Worm (Caenorhabditis elegans): ENCODE measurements around the gene C17H11.6.

ce11 chrX:8235994-8236393 is 32.4 kb upstream of the C17H11.6 start, which contains the start of gene M60.4:
- TF ChIP-seq gei-17 (GFP tag; optimal IDR thresholded peaks at IDR 0.05) (no peak), dpl-1 (GFP tag; optimal IDR thresholded peaks at IDR 0.05) (no peak), nhr-27 (tag; optimal IDR thresholded peaks at IDR 0.05) (no peak), ztf-22 (GFP tag; optimal IDR thresholded peaks at IDR 0.05) (no peak), lsy-27 (tag; optimal IDR thresholded peaks at IDR 0.05; ENCODE audit: borderline replicate concordance, insufficient read depth) (no peak)
